Fruit fly (Drosophila melanogaster) S2 (cell line): ENCODE data around the gene C15.

Experiments used
- CG8478 ChIP-seq: fragments of >200 bp; optimal IDR thresholded peaks from 2 replicates; lab custom pipeline; 2018
- CTCF ChIP-seq, 2 experiments: fragments of >200 bp; optimal IDR thresholded peaks; 2 replicates each; lab custom pipeline; 2018

C15 gene

DNA sequence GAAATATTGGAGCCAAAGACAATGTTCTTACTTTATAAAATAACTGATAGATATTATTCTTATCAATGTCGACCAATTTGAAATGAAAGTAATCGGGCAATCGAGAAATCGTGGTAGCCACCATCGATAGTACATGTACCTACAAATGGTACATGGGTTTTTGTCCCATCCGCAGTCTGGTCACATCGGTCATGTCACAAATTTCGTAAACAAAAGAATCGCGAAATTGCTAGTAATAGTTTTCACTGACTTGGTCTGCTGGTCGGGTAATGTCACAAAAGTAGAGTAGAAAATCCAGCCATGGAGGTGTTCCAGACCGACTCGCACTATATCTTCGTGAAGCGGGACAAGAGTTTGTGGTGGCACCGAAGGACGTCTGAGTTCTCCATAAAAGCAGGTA, 21.0 kb downstream of the C15 start, which contains the start of gene sp3:
Gene sp3, plus strand, starts transcription at position 173 of the 400 bp plus-strand sequence.
- TF ChIP-seq CG8478 (lab: Kevin White, UChicago) (no peak), CTCF (optimal IDR thresholded peaks at IDR 0.05; lab: Kevin White, UChicago) (peak; percentile 14 to 19)

DNA sequence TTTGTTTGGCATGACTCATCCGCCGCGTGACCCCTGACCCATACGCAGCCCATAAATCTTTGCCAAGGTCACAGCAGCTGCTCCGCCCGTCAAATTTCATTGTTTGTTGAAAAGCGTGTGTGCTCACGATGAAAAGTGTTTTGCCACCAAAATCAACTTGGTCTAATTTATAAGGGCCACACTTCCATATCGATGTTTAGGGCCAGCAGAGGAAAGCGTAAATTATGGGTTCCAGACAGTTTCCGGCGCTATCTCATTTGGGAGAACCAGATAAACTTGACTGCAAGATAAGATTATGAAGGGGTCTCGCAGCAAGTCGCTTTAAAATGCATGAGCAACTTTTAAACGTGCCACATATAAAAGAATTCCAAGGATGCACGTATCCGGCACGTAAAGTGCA, 22.0 kb downstream of the C15 start:
- TF ChIP-seq CG8478 (lab: Kevin White, UChicago) (no peak), CTCF (optimal IDR thresholded peaks at IDR 0.05; lab: Kevin White, UChicago) (no peak)

DNA sequence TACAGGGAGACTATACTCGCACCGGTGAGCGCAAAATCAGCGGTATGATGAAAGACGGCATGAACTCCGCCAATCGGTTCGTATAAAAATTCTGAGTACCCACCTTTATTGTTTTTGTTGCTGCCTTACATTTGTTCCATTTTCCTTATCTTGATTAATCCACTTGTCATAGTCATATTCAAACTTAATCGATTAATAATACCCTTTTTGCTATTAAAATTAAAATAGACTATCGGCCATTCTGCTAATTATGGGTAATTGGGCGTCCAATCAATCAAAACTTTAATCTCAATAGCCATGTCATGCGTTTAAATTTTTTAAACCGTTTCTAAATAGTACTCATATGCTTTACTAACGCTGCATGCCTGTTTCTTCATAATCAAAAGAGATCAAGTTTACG, 24.8 kb downstream of the C15 start:
- no peak for TF ChIP-seq CTCF (optimal IDR thresholded peaks at IDR 0.05; lab: Kevin White, UChicago)
- no peak for TF ChIP-seq CG8478 (lab: Kevin White, UChicago)

DNA sequence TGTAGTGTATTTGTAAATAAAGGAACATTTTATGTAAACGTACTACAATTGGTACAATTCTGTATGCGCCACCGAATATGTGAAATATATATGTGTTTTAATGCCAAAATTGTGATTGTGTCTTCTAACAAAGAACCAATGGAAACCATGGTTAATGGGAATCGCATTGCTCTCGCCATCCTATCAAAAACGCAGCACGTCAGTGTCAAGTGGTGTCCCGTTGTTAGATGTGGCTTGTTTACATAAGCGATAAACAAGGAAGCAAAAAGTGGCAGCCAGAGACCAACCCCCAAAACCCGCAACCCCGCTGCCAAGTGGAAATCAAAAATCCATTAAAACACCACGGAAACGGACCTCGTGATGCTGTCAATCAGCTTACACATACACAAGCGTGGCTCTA, 28.7 kb downstream of the C15 start:
- TF ChIP-seq CG8478 (lab: Kevin White, UChicago), result no peak
- no peak for TF ChIP-seq CTCF (optimal IDR thresholded peaks at IDR 0.05; lab: Kevin White, UChicago)

DNA sequence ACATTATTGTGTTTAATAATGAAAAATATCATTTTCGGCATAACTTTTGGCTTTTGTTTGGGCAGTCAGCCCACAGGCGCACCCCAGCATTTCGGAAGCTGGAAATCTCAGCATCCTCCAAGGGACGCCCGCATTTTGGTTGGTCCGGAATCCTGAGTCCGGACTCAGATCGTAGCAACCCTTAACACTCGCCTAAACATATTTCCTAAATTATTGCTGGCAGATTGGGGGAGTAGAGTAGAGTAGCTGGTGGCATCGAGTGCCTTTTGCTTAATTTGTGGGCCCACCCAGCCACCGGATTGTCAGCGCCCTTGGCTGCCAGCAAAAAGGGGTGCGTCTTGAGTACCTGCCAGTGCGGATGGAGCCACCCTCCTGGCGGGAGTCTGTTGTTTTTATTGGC, 34.5 kb downstream of the C15 start:
- no peak for TF ChIP-seq CTCF (optimal IDR thresholded peaks at IDR 0.05; lab: Kevin White, UChicago)
- no peak for TF ChIP-seq CG8478 (lab: Kevin White, UChicago)

DNA sequence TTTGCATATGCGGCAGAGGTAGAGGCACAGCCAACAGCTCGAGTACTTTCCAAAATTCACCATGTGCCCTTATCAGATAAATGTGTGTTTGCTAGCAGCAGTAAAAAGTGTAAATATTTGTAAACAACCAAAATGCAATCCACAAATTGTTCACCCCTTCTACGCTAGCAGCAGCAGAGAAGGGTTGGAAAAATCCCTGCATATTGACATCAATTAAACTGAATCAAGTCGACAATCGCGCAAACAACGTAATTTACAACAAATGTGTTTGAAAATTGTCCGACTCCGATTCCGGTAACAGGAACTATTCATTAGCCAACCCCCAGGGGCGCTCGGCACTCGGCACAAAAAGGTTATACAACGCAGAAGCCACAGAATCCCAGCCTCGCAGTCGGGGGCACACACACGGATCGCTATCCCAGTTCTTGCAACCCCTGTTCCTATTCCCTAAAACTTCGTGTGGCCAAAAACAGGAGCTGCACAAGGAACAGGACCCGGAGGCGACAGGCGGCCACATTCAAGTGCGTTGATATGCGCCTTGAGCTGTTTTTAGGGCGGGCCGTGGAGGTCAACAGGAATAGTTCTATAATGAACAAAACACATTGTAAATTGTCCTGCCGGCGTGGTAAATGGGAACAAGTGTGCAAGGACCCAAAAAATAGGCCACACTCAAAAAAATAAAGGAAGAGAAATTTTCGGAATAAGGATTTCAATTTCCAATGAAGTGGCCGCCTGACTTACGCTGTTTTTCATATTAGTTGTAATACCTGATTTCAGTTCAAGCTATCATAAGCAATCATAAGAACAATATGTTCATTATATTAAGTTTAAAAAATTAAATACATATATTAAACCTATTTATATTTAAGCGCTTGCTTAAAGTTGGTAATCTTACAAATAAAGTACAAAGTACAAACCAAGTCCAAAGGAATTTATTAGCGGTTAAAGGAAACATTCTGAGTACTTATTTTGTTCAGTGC, 35.2 kb downstream of the C15 start:
- TF ChIP-seq CG8478 (lab: Kevin White, UChicago) (no peak), CTCF (optimal IDR thresholded peaks at IDR 0.05; lab: Kevin White, UChicago) (no peak)

DNA sequence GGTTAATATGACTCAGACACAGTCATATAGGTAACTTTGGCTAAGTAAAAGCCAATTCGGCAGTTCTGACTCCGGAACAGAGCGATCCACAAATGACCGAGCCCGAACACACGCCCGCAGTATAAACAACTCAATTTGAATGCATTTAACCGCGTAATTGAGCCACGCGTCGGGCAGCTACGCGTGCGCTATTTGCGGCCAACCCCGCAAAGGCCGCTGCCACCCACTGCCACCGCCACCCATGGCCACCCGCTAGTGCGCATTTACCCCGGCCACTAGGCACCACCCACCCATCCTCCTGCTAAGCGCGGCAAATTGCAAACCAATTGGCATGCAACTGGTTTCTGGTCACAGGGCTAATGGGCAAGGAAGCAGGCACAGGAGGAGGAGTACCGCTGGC, 44.3 kb downstream of the C15 start:
- TF ChIP-seq CTCF (optimal IDR thresholded peaks at IDR 0.05; lab: Kevin White, UChicago) (no peak), CG8478 (lab: Kevin White, UChicago) (no peak)

DNA sequence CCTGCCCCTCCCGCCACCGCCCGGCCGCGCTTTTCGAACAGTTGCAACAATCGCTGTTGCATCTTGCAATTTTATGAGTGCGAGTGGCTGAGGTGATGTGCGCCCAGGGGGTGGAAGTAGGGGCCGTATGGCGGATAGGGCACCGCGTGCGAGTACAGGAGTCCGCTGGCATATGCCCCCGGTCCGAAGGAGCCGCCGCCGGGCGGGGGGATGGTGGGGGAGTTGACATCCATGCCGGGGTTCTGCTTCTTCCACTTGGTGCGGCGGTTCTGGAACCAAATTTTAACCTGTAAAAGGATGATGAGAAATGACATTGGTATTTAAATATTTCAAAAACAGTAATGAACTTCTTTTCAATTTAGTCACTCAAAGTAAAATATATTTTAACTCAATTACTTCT, 49.2 kb downstream of the C15 start:
- TF ChIP-seq CTCF (optimal IDR thresholded peaks at IDR 0.05; lab: Kevin White, UChicago) (no peak), CG8478 (lab: Kevin White, UChicago) (no peak)

DNA sequence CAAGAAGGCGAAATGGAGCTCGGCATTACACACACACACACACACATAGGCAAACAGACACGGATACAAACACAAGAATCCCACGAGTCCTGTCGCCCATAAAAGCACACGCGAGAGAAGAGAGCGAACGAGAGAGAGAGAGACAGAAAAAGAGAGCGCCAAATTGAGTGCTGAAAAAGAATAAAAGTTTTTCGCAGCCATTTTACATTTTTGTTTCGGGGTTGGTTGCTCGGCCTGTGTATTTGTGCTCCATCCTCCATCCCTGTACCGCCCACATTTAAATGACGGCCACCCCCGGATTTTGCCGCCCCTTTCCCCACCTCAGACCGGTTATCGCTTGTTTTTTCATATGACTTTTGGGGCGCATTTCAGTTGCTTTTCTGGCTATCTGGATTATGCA, 51.8 kb downstream of the C15 start:
- no peak for TF ChIP-seq CG8478 (lab: Kevin White, UChicago)
- no peak for TF ChIP-seq CTCF (optimal IDR thresholded peaks at IDR 0.05; lab: Kevin White, UChicago)

DNA sequence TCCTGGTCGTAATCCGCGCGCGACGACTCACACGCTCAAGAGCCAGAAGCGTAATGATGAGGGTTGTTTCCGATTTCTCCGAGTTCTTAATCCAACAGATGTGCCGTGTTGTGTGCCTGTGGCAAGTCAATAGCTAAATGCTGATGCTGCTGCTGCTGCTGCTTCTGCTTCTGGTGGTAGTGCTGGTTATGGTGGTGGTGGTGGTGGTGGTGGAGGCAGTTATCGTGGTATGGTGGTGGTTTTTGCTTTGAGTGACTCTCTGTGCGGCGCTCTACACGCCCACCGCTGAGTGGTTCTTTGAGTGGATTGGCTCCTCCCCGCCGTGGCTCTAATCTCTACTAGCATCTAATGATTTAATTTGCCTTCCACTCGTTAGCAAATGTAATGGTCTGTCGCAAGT, 57.3 kb downstream of the C15 start, which contains the start of gene slou:
Gene slou, minus strand, starts transcription at position 131 of the 400 bp plus-strand sequence.
- no peak for TF ChIP-seq CTCF (optimal IDR thresholded peaks at IDR 0.05; lab: Kevin White, UChicago)
- no peak for TF ChIP-seq CG8478 (lab: Kevin White, UChicago)

DNA sequence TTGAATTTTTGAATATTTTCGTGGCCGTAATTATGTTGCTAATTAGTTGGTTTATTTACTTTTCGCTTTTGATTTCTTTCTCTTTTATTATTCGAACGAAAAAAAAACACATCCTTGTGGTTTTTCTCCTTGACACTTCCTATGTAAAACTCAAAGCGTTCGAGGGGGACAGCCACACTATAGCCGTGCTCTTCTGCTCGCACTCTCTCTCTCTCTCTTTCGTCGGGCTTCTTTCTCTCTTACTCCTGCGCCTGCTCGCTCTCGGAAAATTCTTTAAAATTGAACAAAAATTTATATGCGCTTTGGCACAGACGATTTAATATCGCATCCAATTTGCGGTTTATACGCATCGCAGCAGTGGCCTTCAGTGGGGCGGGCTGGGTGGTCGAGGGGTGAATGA, 58.1 kb downstream of the C15 start:
- no peak for TF ChIP-seq CG8478 (lab: Kevin White, UChicago)
- TF ChIP-seq CTCF (optimal IDR thresholded peaks at IDR 0.05; lab: Kevin White, UChicago), result no peak

DNA sequence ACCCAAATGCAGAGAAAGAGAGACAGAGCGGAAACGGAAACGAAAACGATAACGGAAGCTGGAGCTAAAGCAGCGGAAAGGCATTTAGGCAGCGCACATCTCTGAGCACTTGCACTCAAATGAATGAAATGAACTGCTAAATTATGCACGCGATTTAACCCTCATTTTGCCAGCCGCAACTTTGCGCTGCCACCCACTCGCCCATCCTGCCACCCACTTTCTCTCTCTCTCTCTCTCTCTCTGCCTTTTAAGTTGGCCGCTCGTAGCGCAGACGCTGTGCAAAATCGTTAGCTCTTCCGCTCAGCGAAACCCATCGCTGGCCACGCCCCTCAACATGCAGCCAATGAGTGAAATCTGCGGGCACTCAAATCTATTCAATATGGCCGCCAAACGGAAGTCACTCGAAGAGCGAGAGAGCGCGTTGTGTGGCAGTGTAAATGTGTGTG, 61.7 kb downstream of the C15 start:
- no peak for TF ChIP-seq CG8478 (lab: Kevin White, UChicago)
- TF ChIP-seq CTCF (optimal IDR thresholded peaks at IDR 0.05; lab: Kevin White, UChicago), result no peak
